Worm (Caenorhabditis elegans): ENCODE measurements around the gene T22G5.1.

Gene T22G5.1

DNA sequence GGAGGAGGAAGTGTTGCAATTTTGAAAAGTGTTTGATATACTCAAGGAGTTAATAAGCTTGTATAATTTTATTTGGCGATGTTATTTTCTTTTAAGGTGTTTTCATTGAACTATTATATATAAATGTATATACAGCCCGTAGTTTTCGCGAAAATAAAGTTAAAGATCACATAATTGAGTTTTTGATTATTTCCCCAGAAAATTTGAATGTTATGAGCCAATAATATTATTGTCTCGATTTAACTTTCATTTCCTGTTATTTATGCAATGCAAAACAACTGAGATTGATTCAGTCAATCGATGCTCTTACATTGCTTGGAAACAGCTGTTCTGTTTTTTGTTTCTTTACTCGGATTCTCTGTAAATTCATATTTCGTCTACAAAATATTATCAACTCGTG is 28.2 kb upstream of the T22G5.1 start, which contains the start of gene srx-133:
srx-133 (plus strand) TSS at position 301 of the 400 bp plus-strand sequence.
- no peak for TF ChIP-seq athp-1 (tag; optimal IDR thresholded peaks at IDR 0.05)
- TF ChIP-seq let-526 (GFP tag; IDR thresholded peaks at IDR 0.05): no peak
- no peak for TF ChIP-seq ama-1 (optimal IDR thresholded peaks at IDR 0.05)
- no peak for TF ChIP-seq ama-1 (GFP tag; optimal IDR thresholded peaks at IDR 0.05)
- TF ChIP-seq nfyb-1 (GFP tag; IDR thresholded peaks at IDR 0.05): no peak
- TF ChIP-seq attf-6 (GFP tag; IDR thresholded peaks at IDR 0.05): no peak
- TF ChIP-seq ceh-100 (GFP tag; IDR thresholded peaks at IDR 0.05): no peak
- no peak for TF ChIP-seq attf-3 (GFP tag; conservative IDR thresholded peaks at IDR 0.05)
- TF ChIP-seq ceh-79 (tag; optimal IDR thresholded peaks at IDR 0.05): no peak
- TF ChIP-seq ztf-3 (GFP tag; optimal IDR thresholded peaks at IDR 0.05): no peak
- TF ChIP-seq lin-35 (GFP tag; optimal IDR thresholded peaks at IDR 0.05): no peak
- no peak for TF ChIP-seq die-1 (tag; optimal IDR thresholded peaks at IDR 0.05)
- TF ChIP-seq B0035.1 (tag; optimal IDR thresholded peaks at IDR 0.05): no peak

DNA sequence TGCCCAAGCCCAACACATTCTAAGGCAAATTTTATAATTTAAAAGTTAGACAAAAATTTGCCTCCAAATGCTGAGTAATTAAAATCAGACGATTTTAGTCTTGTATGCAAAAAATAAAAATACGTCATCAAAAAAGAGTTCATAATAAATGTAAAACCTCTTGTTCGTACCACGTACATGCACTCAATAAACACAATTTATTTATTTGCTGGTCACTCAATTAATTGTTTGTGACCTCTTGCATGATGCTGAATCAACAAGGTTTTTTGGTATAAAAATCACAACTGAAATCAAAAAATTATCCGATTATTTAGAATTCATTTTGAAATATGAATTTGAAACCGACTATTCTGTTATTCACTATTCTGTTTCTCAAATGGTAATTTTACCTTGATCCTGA is 26.5 kb upstream of the T22G5.1 start, which contains the start of gene hpx-2:
hpx-2 (plus strand) TSS at position 301 of the 400 bp plus-strand sequence.
- TF ChIP-seq lin-35 (GFP tag; optimal IDR thresholded peaks at IDR 0.05) (no peak), ztf-6 (GFP tag; IDR thresholded peaks at IDR 0.05) (no peak), hrde-1 (tag; optimal IDR thresholded peaks at IDR 0.05; ENCODE audit: borderline replicate concordance) (no peak), lin-54 (GFP tag; optimal IDR thresholded peaks at IDR 0.05) (no peak), ekl-4 (GFP tag; IDR thresholded peaks at IDR 0.05) (no peak), aptf-3 (GFP tag; IDR thresholded peaks at IDR 0.05) (no peak), F57C9.4 (tag; optimal IDR thresholded peaks at IDR 0.05) (no peak), pha-4 (tag; optimal IDR thresholded peaks at IDR 0.05) (no peak), mel-28 (tag; optimal IDR thresholded peaks at IDR 0.05; ENCODE audit: borderline replicate concordance) (no peak), fkh-3 (tag; optimal IDR thresholded peaks at IDR 0.05) (no peak), ztf-3 (GFP tag; optimal IDR thresholded peaks at IDR 0.05) (no peak), snpc-3.4 (tag; optimal IDR thresholded peaks at IDR 0.05) (no peak), die-1 (tag; optimal IDR thresholded peaks at IDR 0.05) (no peak)

DNA sequence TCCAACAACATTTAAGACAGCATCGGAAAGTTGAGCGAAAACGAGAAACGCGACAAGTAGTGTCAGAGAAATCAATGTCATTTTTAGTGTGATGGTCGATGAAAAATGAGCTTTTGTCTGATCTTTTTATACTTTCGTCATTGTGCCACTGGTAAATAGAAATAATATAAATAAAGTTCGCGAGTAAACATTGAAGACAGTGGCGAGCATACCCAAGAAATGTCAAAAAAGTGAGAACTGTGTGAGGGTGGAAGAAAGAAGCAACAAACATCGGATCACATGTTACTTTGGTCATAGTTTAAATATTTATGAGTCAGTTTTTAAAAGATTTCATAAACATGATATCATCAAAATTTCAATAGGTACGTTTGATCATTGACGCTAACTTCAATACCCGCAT is 22.3 kb upstream of the T22G5.1 start, which contains the start of gene ttr-21:
ttr-21 (minus strand) TSS at position 100 of the 400 bp plus-strand sequence.
- TF ChIP-seq athp-1 (tag; optimal IDR thresholded peaks at IDR 0.05) (no peak), ama-1 (optimal IDR thresholded peaks at IDR 0.05) (no peak), ama-1 (GFP tag; optimal IDR thresholded peaks at IDR 0.05) (no peak), tlf-1 (GFP tag; optimal IDR thresholded peaks at IDR 0.05) (no peak), die-1 (tag; optimal IDR thresholded peaks at IDR 0.05) (no peak), ets-4 (GFP tag; optimal IDR thresholded peaks at IDR 0.05) (no peak), lsy-27 (tag; optimal IDR thresholded peaks at IDR 0.05; ENCODE audit: borderline replicate concordance, insufficient read depth) (no peak), Y67H2A.10 (GFP tag; conservative IDR thresholded peaks at IDR 0.05) (no peak), madf-10 (tag; optimal IDR thresholded peaks at IDR 0.05) (no peak), ceh-91 (GFP tag; IDR thresholded peaks at IDR 0.05) (no peak), sptf-2 (GFP tag; optimal IDR thresholded peaks at IDR 0.05) (no peak), ztf-3 (GFP tag; optimal IDR thresholded peaks at IDR 0.05) (no peak), ceh-40 (GFP tag; IDR thresholded peaks at IDR 0.05) (no peak), D2030.7 (GFP tag; IDR thresholded peaks at IDR 0.05) (no peak), F10E7.11 (tag; optimal IDR thresholded peaks at IDR 0.05) (no peak), Y95B8A.8 (GFP tag; IDR thresholded peaks at IDR 0.05) (no peak), rcor-1 (GFP tag; IDR thresholded peaks at IDR 0.05) (no peak), nhr-90 (tag; optimal IDR thresholded peaks at IDR 0.05) (no peak), lin-35 (GFP tag; optimal IDR thresholded peaks at IDR 0.05) (no peak), T26A5.8 (tag; optimal IDR thresholded peaks at IDR 0.05) (no peak)

All from whole organism, young adult.